Fruit fly (Drosophila melanogaster) whole organism, pupa: Measurements from ENCODE around the gene CG42445.

Experiments used
- CG10348 ChIP-seq: fragments of 200-800 bp; sonication (Bioruptor generic); IDR thresholded peaks from 2 replicates; pipeline ENCODE4 v1.3.6; 2022; ENCODE audit warnings: missing biosample characterization, missing genetic modification characterization
- CG12605 ChIP-seq: fragments of 200-800 bp; sonication (Bioruptor generic); IDR thresholded peaks from 2 replicates; pipeline ENCODE4 v1.3.6; 2022; ENCODE audit warnings: missing biosample characterization, missing genetic modification characterization
- CG13204 ChIP-seq: fragments of 200-800 bp; sonication (Bioruptor generic); optimal IDR thresholded peaks from 2 replicates; lab custom pipeline; 2018; ENCODE audit warnings: missing biosample characterization, mild to moderate bottlenecking, missing genetic modification characterization, moderate library complexity
- CG14655 ChIP-seq: fragments of 200-800 bp; sonication (Bioruptor generic); optimal IDR thresholded peaks from 3 replicates; lab custom pipeline; 2017; ENCODE audit warnings: mild to moderate bottlenecking, missing biosample characterization, missing genetic modification reagents, missing genetic modification characterization
- CG15710 ChIP-seq: fragments of 200-800 bp; sonication (Bioruptor generic); optimal IDR thresholded peaks from 2 replicates; lab custom pipeline; 2018; ENCODE audit warnings: missing biosample characterization, mild to moderate bottlenecking, missing genetic modification characterization, moderate library complexity
- CG17806 ChIP-seq: fragments of 200-800 bp; sonication (Bioruptor generic); optimal IDR thresholded peaks from 2 replicates; lab custom pipeline; 2018; ENCODE audit warnings: missing biosample characterization, mild to moderate bottlenecking, missing genetic modification characterization, moderate library complexity
- CG32121 ChIP-seq: fragments of 200-800 bp; sonication (Bioruptor generic); IDR thresholded peaks from 2 replicates; pipeline ENCODE4 v1.3.6; 2022; ENCODE audit warnings: missing biosample characterization, missing genetic modification characterization
- CG34367 ChIP-seq: fragments of 200-800 bp; sonication (Bioruptor generic); optimal IDR thresholded peaks from 2 replicates; lab custom pipeline; 2018; ENCODE audit warnings: missing biosample characterization, mild to moderate bottlenecking, missing genetic modification characterization
- CG4496 ChIP-seq: fragments of 200-800 bp; sonication (Bioruptor generic); IDR thresholded peaks from 3 replicates; pipeline ENCODE4 v1.3.6; 2022; ENCODE audit warnings: missing biosample characterization, missing genetic modification characterization
- CG8159 ChIP-seq: fragments of 200-800 bp; sonication (Bioruptor generic); optimal IDR thresholded peaks from 3 replicates; lab custom pipeline; 2018; ENCODE audit warnings: missing biosample characterization, mild to moderate bottlenecking, missing genetic modification characterization, moderate library complexity
- CG8301 ChIP-seq: fragments of 200-800 bp; sonication (Bioruptor generic); optimal IDR thresholded peaks from 2 replicates; lab custom pipeline; 2018; ENCODE audit warnings: missing biosample characterization, mild to moderate bottlenecking, missing genetic modification characterization
- CG9948 ChIP-seq: fragments of 200-800 bp; sonication (Bioruptor generic); optimal IDR thresholded peaks from 2 replicates; lab custom pipeline; 2018; ENCODE audit warnings: missing biosample characterization, mild to moderate bottlenecking, missing genetic modification characterization, moderate library complexity
- D1 ChIP-seq: fragments of 200-800 bp; sonication (Bioruptor generic); optimal IDR thresholded peaks from 2 replicates; lab custom pipeline; 2018; ENCODE audit warnings: missing biosample characterization, mild to moderate bottlenecking, missing genetic modification characterization, moderate library complexity
- EcR ChIP-seq: fragments of 200-800 bp; sonication (Bioruptor generic); optimal IDR thresholded peaks from 3 replicates; lab custom pipeline; 2019; ENCODE audit warnings: missing biosample characterization, missing genetic modification characterization, mild to moderate bottlenecking, moderate library complexity, missing genetic modification reagents
- Ets98B ChIP-seq: fragments of 200-800 bp; sonication (Bioruptor generic); IDR thresholded peaks from 2 replicates; pipeline ENCODE4 v1.3.6; 2022; ENCODE audit warnings: missing biosample characterization, missing genetic modification characterization
- Pif1A ChIP-seq: fragments of 200-800 bp; sonication (Bioruptor generic); optimal IDR thresholded peaks from 3 replicates; lab custom pipeline; 2016; ENCODE audit warnings: missing biosample characterization, missing genetic modification characterization
- Pif1B ChIP-seq: fragments of 200-800 bp; sonication (Bioruptor generic); optimal IDR thresholded peaks from 3 replicates; lab custom pipeline; 2016; ENCODE audit warnings: missing biosample characterization, missing genetic modification characterization
- Snoo ChIP-seq: fragments of 200-800 bp; sonication (Bioruptor generic); optimal IDR thresholded peaks from 3 replicates; lab custom pipeline; 2017; ENCODE audit warnings: missing biosample characterization, mild to moderate bottlenecking, missing genetic modification characterization, inconsistent platforms
- fd96Ca ChIP-seq: fragments of 200-800 bp; sonication (Bioruptor generic); IDR thresholded peaks from 3 replicates; pipeline ENCODE4 v1.3.6; 2022; ENCODE audit warnings: missing biosample characterization, missing genetic modification characterization
- gl ChIP-seq: fragments of 200-800 bp; sonication (Bioruptor generic); optimal IDR thresholded peaks from 2 replicates; lab custom pipeline; 2018; ENCODE audit warnings: missing biosample characterization, mild to moderate bottlenecking, missing genetic modification characterization
- rn ChIP-seq: fragments of 200-800 bp; sonication (Bioruptor generic); IDR thresholded peaks from 2 replicates; pipeline ENCODE4 v1.3.6; 2022; ENCODE audit warnings: missing biosample characterization, missing genetic modification characterization

CG42445 gene

dm6 chr3L:8150812-8151211, 7.9 kb downstream of the CG42445 start:
- TF ChIP-seq CG34367 (tag; lab: Kevin White, UChicago) (no peak), CG13204 (GFP tag; lab: Kevin White, UChicago) (no peak), CG8301 (tag; lab: Kevin White, UChicago) (peak; percentile 19)

dm6 chr3L:8150284-8150683, 8.4 kb downstream of the CG42445 start:
- TF ChIP-seq CG32121 (GFP tag; lab: Robert Waterston, UW) (no peak), D1 (tag; lab: Kevin White, UChicago) (no peak), fd96Ca (GFP tag; lab: Robert Waterston, UW) (no peak), CG14655 (GFP tag; lab: Kevin White, UChicago) (no peak), CG34367 (tag; lab: Kevin White, UChicago) (no peak), CG12605 (GFP tag; lab: Robert Waterston, UW) (no peak)

- TF ChIP-seq CG17806 (tag; lab: Kevin White, UChicago), result peak; percentile 56
- no peak for TF ChIP-seq Snoo (tag; lab: Kevin White, UChicago)
- peak; percentile 49 for TF ChIP-seq Ets98B
- TF ChIP-seq rn (GFP tag; lab: Robert Waterston, UW), result peak; percentile 56
- TF ChIP-seq CG13204 (GFP tag; lab: Kevin White, UChicago), result no peak
- no peak for TF ChIP-seq Pif1A (GFP tag; lab: Kevin White, UChicago)
- TF ChIP-seq EcR, result no peak
- TF ChIP-seq gl (tag; lab: Kevin White, UChicago), result no peak
- no peak for TF ChIP-seq CG9948 (tag; lab: Kevin White, UChicago)
- no peak for TF ChIP-seq D1 (tag; lab: Kevin White, UChicago)
- 0 out of 2 replicates have a peak, but pooled peaks have one; percentile 42 for TF ChIP-seq CG32121 (GFP tag; lab: Robert Waterston, UW)
- peak; percentile 76 for TF ChIP-seq CG15710 (tag; lab: Kevin White, UChicago)
- peak; percentile 52; the same call in 2 of the 3 replicates for TF ChIP-seq CG4496 (GFP tag; lab: Robert Waterston, UW)
- no peak for TF ChIP-seq CG8301 (tag; lab: Kevin White, UChicago)
- TF ChIP-seq CG34367 (tag; lab: Kevin White, UChicago), result no peak
- TF ChIP-seq CG8159 (tag; lab: Kevin White, UChicago), result no peak
- TF ChIP-seq CG10348 (GFP tag; lab: Robert Waterston, UW), result no peak
- no peak for TF ChIP-seq CG12605 (GFP tag; lab: Robert Waterston, UW)
- no peak for TF ChIP-seq fd96Ca (GFP tag; lab: Robert Waterston, UW)
- no peak for TF ChIP-seq Pif1B (GFP tag; lab: Kevin White, UChicago)
- no peak for TF ChIP-seq CG14655 (GFP tag; lab: Kevin White, UChicago)
These were observed 21.2 kb downstream of the CG42445 start, which contains the start of the genes Setx and mus301 for dm6 chr3L:8137448-8137906. Gene Setx, minus strand, starts transcription at chr3L:8137498. Gene mus301, plus strand, starts transcription at chr3L:8137808.

dm6 chr3L:8128396-8129050, 30.2 kb downstream of the CG42445 start:
- TF ChIP-seq CG8159 (tag; lab: Kevin White, UChicago), result no peak
- TF ChIP-seq EcR, result no peak
- TF ChIP-seq CG8301 (tag; lab: Kevin White, UChicago), result peak; percentile 6
- TF ChIP-seq CG13204 (GFP tag; lab: Kevin White, UChicago), result no peak
- TF ChIP-seq CG4496 (GFP tag; lab: Robert Waterston, UW), result 0 out of 3 replicates have a peak, but pooled peaks have one; percentile 33
- no peak for TF ChIP-seq CG17806 (tag; lab: Kevin White, UChicago)
- 0 out of 3 replicates have a peak, but pooled peaks have one; percentile 34 for TF ChIP-seq fd96Ca (GFP tag; lab: Robert Waterston, UW)
- peak; percentile 34 for TF ChIP-seq gl (tag; lab: Kevin White, UChicago)
- TF ChIP-seq CG14655 (GFP tag; lab: Kevin White, UChicago), result no peak

- TF ChIP-seq Ets98B (peak; percentile 90), CG9948 (tag; lab: Kevin White, UChicago) (peak; percentile 75), CG14655 (GFP tag; lab: Kevin White, UChicago) (no peak), CG12605 (GFP tag; lab: Robert Waterston, UW) (peak; percentile 72), Pif1A (GFP tag; lab: Kevin White, UChicago) (no peak), Snoo (tag; lab: Kevin White, UChicago) (peak; percentile 85), CG4496 (GFP tag; lab: Robert Waterston, UW) (peak; percentile 90), CG13204 (GFP tag; lab: Kevin White, UChicago) (no peak), CG34367 (tag; lab: Kevin White, UChicago) (peak; percentile 69), rn (GFP tag; lab: Robert Waterston, UW) (peak; percentile 81), EcR (peak; percentile 14), CG15710 (tag; lab: Kevin White, UChicago) (peak; percentile 85), Pif1B (GFP tag; lab: Kevin White, UChicago) (peak; percentile 80), CG32121 (GFP tag; lab: Robert Waterston, UW) (peak; percentile 92), CG8301 (tag; lab: Kevin White, UChicago) (peak; percentile 74), D1 (tag; lab: Kevin White, UChicago) (no peak), fd96Ca (GFP tag; lab: Robert Waterston, UW) (peak; percentile 90), CG8159 (tag; lab: Kevin White, UChicago) (peak; percentile 97), CG10348 (GFP tag; lab: Robert Waterston, UW) (peak; percentile 75), gl (tag; lab: Kevin White, UChicago) (peak; percentile 40), CG17806 (tag; lab: Kevin White, UChicago) (peak; percentile 77)
These were observed 30.9 kb downstream of the CG42445 start, which contains the start of the genes Cds and Uba2 for dm6 chr3L:8127712-8128210. Gene Cds, plus strand, starts transcription at chr3L:8127762. Gene Uba2, minus strand, starts transcription at chr3L:8127818.
